Worm (Caenorhabditis elegans): ENCODE measurements around the gene fntb-1.

The fntb-1 gene

ce11 chrV:14422317-14422716, 25.1 kb upstream of the fntb-1 start, which contains the start of gene pas-1 (continued):
- peak; percentile 29 for TF ChIP-seq nhr-102 (tag; optimal IDR thresholded peaks at IDR 0.05)
- no peak for TF ChIP-seq nhr-11 (tag; optimal IDR thresholded peaks at IDR 0.05)
- no peak for TF ChIP-seq snpc-4 (tag; optimal IDR thresholded peaks at IDR 0.05)
- TF ChIP-seq spr-3 (GFP tag; optimal IDR thresholded peaks at IDR 0.05) = no peak
- no peak for TF ChIP-seq gei-8 (GFP tag; optimal IDR thresholded peaks at IDR 0.05)
- no peak for TF ChIP-seq nhr-28 (tag; optimal IDR thresholded peaks at IDR 0.05)

- TF ChIP-seq lin-38 (GFP tag; IDR thresholded peaks at IDR 0.05) (peak; percentile 68), ceh-32 (tag; optimal IDR thresholded peaks at IDR 0.05; ENCODE audit: poor library complexity) (no peak), vab-7 (GFP tag; IDR thresholded peaks at IDR 0.05) (no peak), zfp-3 (GFP tag; conservative IDR thresholded peaks at IDR 0.05) (no peak), lsy-2 (tag; optimal IDR thresholded peaks at IDR 0.05) (peak in 1 of 2 experiments; percentile 42), daf-19 (GFP tag; conservative IDR thresholded peaks at IDR 0.05) (no peak), ceh-62 (tag; optimal IDR thresholded peaks at IDR 0.05) (no peak), attf-4 (tag; optimal IDR thresholded peaks at IDR 0.05) (no peak), ama-1 (optimal IDR thresholded peaks at IDR 0.05) (no peak), nhr-77 (tag; optimal IDR thresholded peaks at IDR 0.05) (no peak), T26A8.4 (GFP tag; IDR thresholded peaks at IDR 0.05) (no peak), mdl-1 (tag; optimal IDR thresholded peaks at IDR 0.05) (no peak), ceh-82 (tag; optimal IDR thresholded peaks at IDR 0.05) (no peak), mes-2 (tag; optimal IDR thresholded peaks at IDR 0.05; ENCODE audit: poor library complexity, severe bottlenecking) (peak; percentile 77), ces-1 (GFP tag; optimal IDR thresholded peaks at IDR 0.05) (no peak), rbr-2 (tag; optimal IDR thresholded peaks at IDR 0.05) (peak; percentile 21), hlh-30 (tag; optimal IDR thresholded peaks at IDR 0.05; ENCODE audit: insufficient read depth) (no peak), skn-1 (tag; optimal IDR thresholded peaks at IDR 0.05) (no peak), nhr-102 (tag; optimal IDR thresholded peaks at IDR 0.05) (no peak), daf-8 (GFP tag; IDR thresholded peaks at IDR 0.05) (no peak), zag-1 (tag; optimal IDR thresholded peaks at IDR 0.05) (no peak), nhr-42 (GFP tag; IDR thresholded peaks at IDR 0.05) (no peak), egl-43 (GFP tag; IDR thresholded peaks at IDR 0.05) (no peak), snpc-4 (tag; optimal IDR thresholded peaks at IDR 0.05) (no peak), mdt-29 (GFP tag; IDR thresholded peaks at IDR 0.05) (no peak), Y105C5A.15 (GFP tag; IDR thresholded peaks at IDR 0.05) (no peak), jun-1 (tag; optimal IDR thresholded peaks at IDR 0.05) (no peak), nhr-48 (tag; optimal IDR thresholded peaks at IDR 0.05) (no peak), Y5F2A.4 (GFP tag; optimal IDR thresholded peaks at IDR 0.05) (no peak), nhr-237 (tag; optimal IDR thresholded peaks at IDR 0.05) (no peak), unc-130 (GFP tag; optimal IDR thresholded peaks at IDR 0.05) (peak; percentile 47), dpl-1 (GFP tag; optimal IDR thresholded peaks at IDR 0.05) (peak; percentile 28), unc-39 (tag; optimal IDR thresholded peaks at IDR 0.05) (no peak), nhr-6 (tag; optimal IDR thresholded peaks at IDR 0.05) (peak; percentile 64), nhr-10 (tag; optimal IDR thresholded peaks at IDR 0.05) (no peak), madf-5 (GFP tag; IDR thresholded peaks at IDR 0.05) (no peak), pqm-1 (tag; optimal IDR thresholded peaks at IDR 0.05) (no peak), hif-1 (tag; optimal IDR thresholded peaks at IDR 0.05) (peak in 1 of 2 experiments; percentile 74), tra-1 (GFP tag; IDR thresholded peaks at IDR 0.05) (no peak), pha-4 (GFP tag; IDR thresholded peaks at IDR 0.05) (no peak), pha-4 (tag; optimal IDR thresholded peaks at IDR 0.05) (no peak), unc-62 (GFP tag; optimal IDR thresholded peaks at IDR 0.05 in 1 of 2) (no peak), unc-62 (tag; optimal IDR thresholded peaks at IDR 0.05) (no peak), arid-1 (GFP tag; conservative IDR thresholded peaks at IDR 0.05) (no peak), ceh-44 (GFP tag; IDR thresholded peaks at IDR 0.05) (no peak), saeg-2 (GFP tag; IDR thresholded peaks at IDR 0.05) (no peak), ceh-20 (GFP tag; IDR thresholded peaks at IDR 0.05) (no peak), ceh-28 (tag; optimal IDR thresholded peaks at IDR 0.05) (no peak)
Observed at ce11 chrV:14423268-14423667, 24.2 kb upstream of the fntb-1 start, which contains the start of gene rpoa-12. Gene rpoa-12 (minus strand): TSS chrV:14423304.
